Worm (Caenorhabditis elegans) whole organism, L4 larva: Measurements from ENCODE around the gene idpp-9.
A peak's percentile ranks its signal among the peaks of the same experiment; 100 is the strongest.

ENCODE experiments used
- F26F4.8 ChIP-seq: fragments of 200-800 bp; sonication (Bioruptor generic); conservative IDR thresholded peaks from 2 replicates; pipeline ENCODE4 v1.3.6; 2022; ENCODE audit warnings: missing genetic modification characterization, missing compliant biosample characterization
- F37D6.2 ChIP-seq: sonication (generic microtip); optimal IDR thresholded peaks from 2 replicates; lab custom pipeline; 2016; ENCODE audit warnings: mild to moderate bottlenecking, missing genetic modification characterization, missing compliant biosample characterization
- F44E2.7 ChIP-seq: fragments of 200-800 bp; sonication (Bioruptor generic); IDR thresholded peaks from 2 replicates; pipeline ENCODE4 v2.1.2; 2022; ENCODE audit warnings: missing genetic modification characterization, missing compliant biosample characterization
- T20F7.1 ChIP-seq: fragments of 200-800 bp; sonication (Bioruptor generic); optimal IDR thresholded peaks from 2 replicates; lab custom pipeline; 2018; ENCODE audit warnings: mild to moderate bottlenecking, missing genetic modification characterization, missing compliant biosample characterization
- Y105C5A.15 ChIP-seq: fragments of 200-800 bp; sonication (Bioruptor generic); IDR thresholded peaks from 2 replicates; pipeline ENCODE4 v1.3.6; 2022; ENCODE audit warnings: missing genetic modification characterization, missing compliant biosample characterization
- ZK546.5 ChIP-seq, 2 experiments: sonication (generic microtip); optimal IDR thresholded peaks; 2 replicates each; lab custom pipeline; 2017; ENCODE audit warnings: missing biosample characterization in 2 of 2, missing genetic modification characterization in 2 of 2
- aly-2 ChIP-seq: sonication (generic microtip); optimal IDR thresholded peaks from 2 replicates; lab custom pipeline; 2018; ENCODE audit warnings: missing biosample characterization, missing genetic modification characterization
- attf-4 ChIP-seq: sonication (generic microtip); optimal IDR thresholded peaks from 3 replicates; lab custom pipeline; 2017; ENCODE audit warnings: missing biosample characterization, missing genetic modification characterization
- ceh-28 ChIP-seq: fragments of 150-350 bp; optimal IDR thresholded peaks from 2 replicates; lab custom pipeline; 2014; ENCODE audit warnings: missing biosample characterization, missing genetic modification reagents, missing genetic modification characterization
- ceh-82 ChIP-seq: sonication (generic microtip); optimal IDR thresholded peaks from 2 replicates; lab custom pipeline; 2017; ENCODE audit warnings: missing biosample characterization, missing genetic modification characterization
- ces-1 ChIP-seq: fragments of 150-350 bp; sonication (generic microtip); optimal IDR thresholded peaks from 4 replicates; lab custom pipeline; 2014; ENCODE audit warnings: missing biosample characterization, missing genetic modification reagents, missing genetic modification characterization
- ctbp-1 ChIP-seq: fragments of 200-800 bp; sonication (Bioruptor generic); IDR thresholded peaks from 2 replicates; pipeline ENCODE4 v1.3.6; 2022; ENCODE audit warnings: missing genetic modification reagents, missing genetic modification characterization, missing compliant biosample characterization
- daf-12 ChIP-seq: fragments of 150-350 bp; optimal IDR thresholded peaks from 2 replicates; lab custom pipeline; 2014; ENCODE audit warnings: missing biosample characterization, missing genetic modification reagents, missing genetic modification characterization
- daf-19 ChIP-seq: fragments of 200-800 bp; sonication (Bioruptor generic); conservative IDR thresholded peaks from 2 replicates; pipeline ENCODE4 v1.3.6; 2022; ENCODE audit warnings: missing genetic modification characterization, missing compliant biosample characterization
- daf-8 ChIP-seq: fragments of 200-800 bp; sonication (Bioruptor generic); IDR thresholded peaks from 2 replicates; pipeline ENCODE4 v1.3.6; 2022; ENCODE audit warnings: missing genetic modification characterization, missing compliant biosample characterization
- dmd-6 ChIP-seq: fragments of 200-800 bp; sonication (Bioruptor generic); IDR thresholded peaks from 2 replicates; pipeline ENCODE4 v1.3.6; 2022; ENCODE audit warnings: missing genetic modification reagents, missing genetic modification characterization, missing compliant biosample characterization
- dve-1 ChIP-seq: sonication (generic microtip); optimal IDR thresholded peaks from 2 replicates; lab custom pipeline; 2017; ENCODE audit warnings: antibody characterized with exemption, mild to moderate bottlenecking, missing genetic modification characterization, missing compliant biosample characterization; ENCODE audit not compliant: insufficient read depth
- egl-43 ChIP-seq: fragments of 200-800 bp; sonication (Bioruptor generic); IDR thresholded peaks from 2 replicates; pipeline ENCODE4 v1.3.6; 2022; ENCODE audit warnings: missing genetic modification reagents, missing genetic modification characterization, missing compliant biosample characterization
- fkh-10 ChIP-seq: fragments of 150-350 bp; optimal IDR thresholded peaks from 2 replicates; lab custom pipeline; 2014; ENCODE audit warnings: missing biosample characterization, missing genetic modification reagents, missing genetic modification characterization
- hif-1 ChIP-seq, 2 experiments: sonication (generic microtip); optimal IDR thresholded peaks; 2 replicates each; lab custom pipeline; 2016 to 2017; ENCODE audit warnings: missing compliant biosample characterization in 2 of 2, missing genetic modification characterization in 2 of 2, missing genetic modification reagents in 2 of 2, missing genotype in 2 of 2, mild to moderate bottlenecking in 1 of 2
- hlh-11 ChIP-seq: fragments of 200-800 bp; sonication (Bioruptor generic); optimal IDR thresholded peaks from 2 replicates; lab custom pipeline; 2018; ENCODE audit warnings: mild to moderate bottlenecking, missing genetic modification characterization, missing compliant biosample characterization
- hlh-30 ChIP-seq: sonication (generic microtip); optimal IDR thresholded peaks from 2 replicates; lab custom pipeline; 2017; ENCODE audit warnings: antibody characterized with exemption, mild to moderate bottlenecking, missing genetic modification characterization, missing compliant biosample characterization; ENCODE audit not compliant: insufficient read depth
- lim-7 ChIP-seq: fragments of 200-800 bp; sonication (Bioruptor generic); IDR thresholded peaks from 2 replicates; pipeline ENCODE4 v1.3.6; 2022; ENCODE audit warnings: missing genetic modification characterization, missing compliant biosample characterization
- lin-1 ChIP-seq: fragments of 200-800 bp; sonication (Bioruptor generic); IDR thresholded peaks from 2 replicates; pipeline ENCODE4 v1.3.6; 2022; ENCODE audit warnings: missing genetic modification reagents, missing genetic modification characterization, missing compliant biosample characterization
- lin-13 ChIP-seq: fragments of 150-350 bp; optimal IDR thresholded peaks from 2 replicates; lab custom pipeline; 2014; ENCODE audit warnings: missing biosample characterization, missing genetic modification reagents, missing genetic modification characterization
- lin-15B ChIP-seq: fragments of 150-350 bp; sonication (generic microtip); optimal IDR thresholded peaks from 3 replicates; lab custom pipeline; 2014; ENCODE audit warnings: missing biosample characterization, missing genetic modification characterization
- lin-39 ChIP-seq: fragments of 150-350 bp; optimal IDR thresholded peaks from 2 replicates; lab custom pipeline; 2014; ENCODE audit warnings: missing biosample characterization, missing genetic modification reagents, missing genetic modification characterization
- lir-3 ChIP-seq: sonication (generic microtip); optimal IDR thresholded peaks from 2 replicates; lab custom pipeline; 2016; ENCODE audit warnings: mild to moderate bottlenecking, missing genetic modification characterization, missing compliant biosample characterization
- lsy-2 ChIP-seq, 2 experiments: fragments of 150-350 bp in 1 of 2; sonication (generic microtip) in 1 of 2; optimal IDR thresholded peaks; 2 replicates each; lab custom pipeline; 2014 to 2017; ENCODE audit warnings: missing biosample characterization in 2 of 2, missing genetic modification characterization in 2 of 2
- madf-5 ChIP-seq, 2 experiments: fragments of 200-800 bp; sonication (Bioruptor generic); IDR thresholded peaks; 2 replicates each; pipeline ENCODE4 v1.3.6; 2022; ENCODE audit warnings: missing compliant biosample characterization in 2 of 2, missing genetic modification characterization in 2 of 2
- mdl-1 ChIP-seq, 2 experiments: fragments of 150-350 bp in 1 of 2; sonication (generic microtip) in 1 of 2; optimal IDR thresholded peaks; 2 replicates each; lab custom pipeline; 2014 to 2017; ENCODE audit warnings: missing biosample characterization in 2 of 2, missing genetic modification characterization in 2 of 2
- mep-1 ChIP-seq: fragments of 150-350 bp; sonication (generic microtip); optimal IDR thresholded peaks from 3 replicates; lab custom pipeline; 2014; ENCODE audit warnings: missing biosample characterization, missing genetic modification characterization
- mxl-3 ChIP-seq: fragments of 200-800 bp; sonication (Bioruptor generic); optimal IDR thresholded peaks from 2 replicates; lab custom pipeline; 2018; ENCODE audit warnings: mild to moderate bottlenecking, missing genetic modification characterization, missing compliant biosample characterization
- nhr-10 ChIP-seq: fragments of 150-350 bp; optimal IDR thresholded peaks from 2 replicates; lab custom pipeline; 2014; ENCODE audit warnings: missing biosample characterization, missing genetic modification characterization
- nhr-102 ChIP-seq: sonication (generic microtip); optimal IDR thresholded peaks from 2 replicates; lab custom pipeline; 2016; ENCODE audit warnings: mild to moderate bottlenecking, missing genetic modification characterization, moderate library complexity, missing compliant biosample characterization
- nhr-11 ChIP-seq: fragments of 150-350 bp; optimal IDR thresholded peaks from 2 replicates; lab custom pipeline; 2014; ENCODE audit warnings: missing biosample characterization, missing genetic modification characterization
- nhr-111 ChIP-seq: fragments of 200-800 bp; sonication (Bioruptor generic); optimal IDR thresholded peaks from 2 replicates; lab custom pipeline; 2018; ENCODE audit warnings: mild to moderate bottlenecking, missing genetic modification characterization, missing compliant biosample characterization
- nhr-237 ChIP-seq: sonication (generic microtip); optimal IDR thresholded peaks from 2 replicates; lab custom pipeline; 2017; ENCODE audit warnings: missing biosample characterization, missing genetic modification characterization
- nhr-28 ChIP-seq: fragments of 150-350 bp; optimal IDR thresholded peaks from 2 replicates; lab custom pipeline; 2014; ENCODE audit warnings: missing biosample characterization, missing genetic modification characterization
- nhr-42 ChIP-seq: fragments of 200-800 bp; sonication (Bioruptor generic); IDR thresholded peaks from 2 replicates; pipeline ENCODE4 v1.3.6; 2022; ENCODE audit warnings: missing genetic modification characterization, missing compliant biosample characterization
- nhr-48 ChIP-seq: sonication (generic microtip); optimal IDR thresholded peaks from 2 replicates; lab custom pipeline; 2016; ENCODE audit warnings: mild to moderate bottlenecking, missing genetic modification characterization, missing compliant biosample characterization
- nhr-6 ChIP-seq: fragments of 150-350 bp; optimal IDR thresholded peaks from 2 replicates; lab custom pipeline; 2014; ENCODE audit warnings: missing biosample characterization, missing genetic modification characterization
- nhr-76 ChIP-seq: fragments of 150-350 bp; optimal IDR thresholded peaks from 2 replicates; lab custom pipeline; 2014; ENCODE audit warnings: missing biosample characterization, missing genetic modification characterization
- nhr-77 ChIP-seq: fragments of 150-350 bp; optimal IDR thresholded peaks from 2 replicates; lab custom pipeline; 2014; ENCODE audit warnings: missing biosample characterization, missing genetic modification characterization
- php-3 ChIP-seq: fragments of 200-800 bp; sonication (Bioruptor generic); IDR thresholded peaks from 2 replicates; pipeline ENCODE4 v1.3.6; 2022; ENCODE audit warnings: missing genetic modification reagents, missing genetic modification characterization, missing compliant biosample characterization
- pqm-1 ChIP-seq: sonication (generic microtip); optimal IDR thresholded peaks from 2 replicates; lab custom pipeline; 2017; ENCODE audit warnings: missing biosample characterization, missing genetic modification characterization
- rbr-2 ChIP-seq: sonication (generic microtip); optimal IDR thresholded peaks from 2 replicates; lab custom pipeline; 2016; ENCODE audit warnings: missing genotype, missing genetic modification characterization, missing compliant biosample characterization
- snpc-1.2 ChIP-seq: fragments of 200-800 bp; sonication (Bioruptor generic); IDR thresholded peaks from 2 replicates; pipeline ENCODE4 v1.3.6; 2022; ENCODE audit warnings: missing genetic modification reagents, missing genetic modification characterization, missing compliant biosample characterization
- snpc-4 ChIP-seq: fragments of 150-350 bp; optimal IDR thresholded peaks from 2 replicates; lab custom pipeline; 2014; ENCODE audit warnings: missing biosample characterization, missing genetic modification characterization
- unc-39 ChIP-seq: sonication (generic microtip); optimal IDR thresholded peaks from 2 replicates; lab custom pipeline; 2017; ENCODE audit warnings: missing biosample characterization, missing genetic modification characterization
- vab-7 ChIP-seq: fragments of 200-800 bp; sonication (Bioruptor generic); IDR thresholded peaks from 2 replicates; pipeline ENCODE4 v1.3.6; 2022; ENCODE audit warnings: missing genetic modification reagents, missing genetic modification characterization, missing compliant biosample characterization
- zip-2 ChIP-seq: fragments of 150-350 bp; optimal IDR thresholded peaks from 2 replicates; lab custom pipeline; 2014; ENCODE audit warnings: missing biosample characterization, missing genetic modification characterization
- ztf-7 ChIP-seq: fragments of 150-350 bp; optimal IDR thresholded peaks from 2 replicates; lab custom pipeline; 2014; ENCODE audit warnings: missing biosample characterization, missing genetic modification characterization

The idpp-9 gene

ce11 chrX:3945681-3946080 lies 30.0 kb upstream of the idpp-9 start (continued):
- TF ChIP-seq egl-43 (GFP tag; lab: Robert Waterston, UW): no peak; the same call in 1 of the 2 replicates
- peak; percentile 2 to 26 for TF ChIP-seq lsy-2 (tag; optimal IDR thresholded peaks at IDR 0.05; lab: Kevin White, UChicago)
- no peak for TF ChIP-seq madf-5 (GFP tag; IDR thresholded peaks at IDR 0.05; lab: Robert Waterston, UW)
- TF ChIP-seq dve-1 (tag; lab: Kevin White, UChicago): peak; percentile 29
- no peak for TF ChIP-seq lin-1 (GFP tag; lab: Robert Waterston, UW)
- TF ChIP-seq ceh-28 (tag; lab: Kevin White, UChicago): no peak
- no peak for TF ChIP-seq ZK546.5 (tag; optimal IDR thresholded peaks at IDR 0.05; lab: Kevin White, UChicago)
- no peak for TF ChIP-seq daf-8 (GFP tag; lab: Robert Waterston, UW)
- TF ChIP-seq nhr-102 (tag; lab: Kevin White, UChicago): peak; percentile 3
- no peak for TF ChIP-seq F37D6.2 (tag; lab: Kevin White, UChicago)
- peak; percentile 50; the same call in 1 of the 2 replicates for TF ChIP-seq vab-7 (GFP tag; lab: Robert Waterston, UW)
- TF ChIP-seq nhr-42 (GFP tag; lab: Robert Waterston, UW): no peak
- no peak for TF ChIP-seq lin-13 (GFP tag; lab: Kevin White, UChicago)
- no peak for TF ChIP-seq daf-12 (tag; lab: Kevin White, UChicago)
- no peak for TF ChIP-seq nhr-237 (tag; lab: Kevin White, UChicago)
- no peak for TF ChIP-seq T20F7.1
- TF ChIP-seq lin-15B (tag; lab: Kevin White, UChicago): no peak
- no peak for TF ChIP-seq lin-39 (tag; lab: Kevin White, UChicago)
- no peak for TF ChIP-seq ces-1
- peak; percentile 28 for TF ChIP-seq nhr-28 (tag; lab: Kevin White, UChicago)
- TF ChIP-seq ztf-7: no peak
- TF ChIP-seq php-3 (GFP tag; lab: Robert Waterston, UW): 0 out of 2 replicates have a peak, but pooled peaks have one; percentile 48
- TF ChIP-seq hif-1 (tag; optimal IDR thresholded peaks at IDR 0.05; lab: Kevin White, UChicago): peak in 1 of 2 experiments; percentile 50
- TF ChIP-seq F44E2.7 (GFP tag; lab: Robert Waterston, UW): no peak
- no peak for TF ChIP-seq aly-2 (tag; lab: Kevin White, UChicago)
- TF ChIP-seq nhr-77 (tag; lab: Kevin White, UChicago): no peak
- TF ChIP-seq nhr-11 (tag; lab: Kevin White, UChicago): peak; percentile 61
- TF ChIP-seq mdl-1 (tag; optimal IDR thresholded peaks at IDR 0.05; lab: Kevin White, UChicago): peak; percentile 65 to 79
- TF ChIP-seq daf-19 (GFP tag; lab: Robert Waterston, UW): no peak
- TF ChIP-seq hlh-30 (tag; lab: Kevin White, UChicago): peak; percentile 64
- TF ChIP-seq nhr-6 (tag; lab: Kevin White, UChicago): no peak
- no peak for TF ChIP-seq nhr-10 (tag; lab: Kevin White, UChicago)
- no peak for TF ChIP-seq snpc-1.2 (GFP tag; lab: Robert Waterston, UW)
- no peak for TF ChIP-seq lim-7 (GFP tag; lab: Robert Waterston, UW)
- TF ChIP-seq mxl-3 (GFP tag; lab: Kevin White, UChicago): peak; percentile 59
- no peak for TF ChIP-seq F26F4.8 (GFP tag; lab: Robert Waterston, UW)
- TF ChIP-seq rbr-2 (tag; lab: Kevin White, UChicago): peak; percentile 77
- no peak for TF ChIP-seq zip-2
- no peak for TF ChIP-seq ceh-82 (tag; lab: Kevin White, UChicago)
- TF ChIP-seq Y105C5A.15 (GFP tag; lab: Robert Waterston, UW): no peak
- 0 out of 2 replicates have a peak, but pooled peaks have one; percentile 46 for TF ChIP-seq ctbp-1 (GFP tag; lab: Robert Waterston, UW)
- peak; percentile 49 for TF ChIP-seq dmd-6 (GFP tag; lab: Robert Waterston, UW)
- peak; percentile 67 for TF ChIP-seq hlh-11 (tag; lab: Kevin White, UChicago)
- no peak for TF ChIP-seq nhr-48 (tag; lab: Kevin White, UChicago)
- TF ChIP-seq snpc-4 (tag; lab: Kevin White, UChicago): no peak
- no peak for TF ChIP-seq nhr-76 (tag; lab: Kevin White, UChicago)
- TF ChIP-seq lir-3: no peak
- TF ChIP-seq pqm-1 (tag; lab: Kevin White, UChicago): no peak
- TF ChIP-seq mep-1: peak; percentile 60
- TF ChIP-seq fkh-10 (GFP tag; lab: Kevin White, UChicago): no peak
- TF ChIP-seq unc-39 (tag; lab: Kevin White, UChicago): no peak
- no peak for TF ChIP-seq nhr-111 (GFP tag; lab: Kevin White, UChicago)
- no peak for TF ChIP-seq attf-4
